Worm (Caenorhabditis elegans) whole organism, late embryonic: Measurements from ENCODE around the gene Y67A10A.2.

Source experiments
- C38D4.7 ChIP-seq: fragments of 200-800 bp; sonication (Bioruptor generic); optimal IDR thresholded peaks from 2 replicates; lab custom pipeline; 2018; ENCODE audit warnings: mild to moderate bottlenecking, missing genetic modification characterization, moderate library complexity, missing compliant biosample characterization
- K09A11.1 ChIP-seq: sonication (generic microtip); optimal IDR thresholded peaks from 2 replicates; lab custom pipeline; 2017; ENCODE audit warnings: antibody characterized with exemption, mild to moderate bottlenecking, missing genetic modification characterization, missing compliant biosample characterization; ENCODE audit not compliant: insufficient read depth
- T23F11.4 ChIP-seq: fragments of 200-800 bp; sonication (Bioruptor generic); optimal IDR thresholded peaks from 2 replicates; lab custom pipeline; 2018; ENCODE audit warnings: mild to moderate bottlenecking, missing genetic modification characterization, missing compliant biosample characterization
- ama-1 ChIP-seq: fragments of 150-350 bp; optimal IDR thresholded peaks from 2 replicates; lab custom pipeline; 2014
- elt-2 ChIP-seq: sonication (generic microtip); optimal IDR thresholded peaks from 2 replicates; lab custom pipeline; 2016; ENCODE audit warnings: missing genetic modification reagents, missing genetic modification characterization, missing compliant biosample characterization
- nhr-11 ChIP-seq: fragments of 150-350 bp; optimal IDR thresholded peaks from 2 replicates; lab custom pipeline; 2014; ENCODE audit warnings: missing biosample characterization, missing genetic modification characterization
- pag-3 ChIP-seq: sonication (generic microtip); optimal IDR thresholded peaks from 2 replicates; lab custom pipeline; 2016; ENCODE audit warnings: missing compliant biosample characterization, missing genetic modification characterization, borderline replicate concordance
- tbx-2 ChIP-seq: sonication (generic microtip); optimal IDR thresholded peaks from 2 replicates; lab custom pipeline; 2016; ENCODE audit warnings: missing genetic modification characterization, missing compliant biosample characterization
- unc-55 ChIP-seq: sonication (generic microtip); optimal IDR thresholded peaks from 2 replicates; lab custom pipeline; 2017; ENCODE audit warnings: missing biosample characterization, missing genetic modification reagents, missing genetic modification characterization
- unc-86 ChIP-seq: sonication (generic microtip); optimal IDR thresholded peaks from 2 replicates; lab custom pipeline; 2016; ENCODE audit warnings: missing genetic modification characterization, missing compliant biosample characterization

- TF ChIP-seq ama-1 (no peak), T23F11.4 (GFP tag; lab: Kevin White, UChicago) (no peak), C38D4.7 (GFP tag; lab: Kevin White, UChicago) (no peak), elt-2 (tag; lab: Kevin White, UChicago) (no peak), nhr-11 (tag; lab: Kevin White, UChicago) (no peak), pag-3 (tag; lab: Kevin White, UChicago) (no peak), tbx-2 (tag; lab: Kevin White, UChicago) (no peak), unc-55 (no peak), K09A11.1 (tag; lab: Kevin White, UChicago) (no peak), unc-86 (tag; lab: Kevin White, UChicago) (no peak)
These were observed 1.8 kb downstream of the Y67A10A.2 start, which contains the start of gene Y67A10A.11 for ce11 chrIV:14339657-14340056.
